Worm (Caenorhabditis elegans) whole organism, L1 larva: ENCODE results near the gene ctbp-1.

Experiments
- dpl-1 ChIP-seq, 3 experiments: fragments of 150-350 bp in 2 of 3; sonication (generic microtip) in 1 of 3; optimal IDR thresholded peaks; 2 replicates each; lab custom pipeline; 2014 to 2017; ENCODE audit warnings: missing biosample characterization in 3 of 3, missing genetic modification characterization in 3 of 3, missing genetic modification reagents in 3 of 3
- dsc-1 ChIP-seq: sonication (generic microtip); optimal IDR thresholded peaks from 2 replicates; lab custom pipeline; 2016; ENCODE audit warnings: mild to moderate bottlenecking, missing genetic modification characterization, missing compliant biosample characterization

- TF ChIP-seq dpl-1 (GFP tag; optimal IDR thresholded peaks at IDR 0.05; lab: Kevin White, UChicago) (no peak), dsc-1 (no peak)
Observed at ce11 chrX:5821842-5822241, 40.7 kb upstream of the ctbp-1 start, which contains the start of gene hbl-1.
